ENCODE assay signal across 3 fruit fly cellular contexts in the genomic region with DNA sequence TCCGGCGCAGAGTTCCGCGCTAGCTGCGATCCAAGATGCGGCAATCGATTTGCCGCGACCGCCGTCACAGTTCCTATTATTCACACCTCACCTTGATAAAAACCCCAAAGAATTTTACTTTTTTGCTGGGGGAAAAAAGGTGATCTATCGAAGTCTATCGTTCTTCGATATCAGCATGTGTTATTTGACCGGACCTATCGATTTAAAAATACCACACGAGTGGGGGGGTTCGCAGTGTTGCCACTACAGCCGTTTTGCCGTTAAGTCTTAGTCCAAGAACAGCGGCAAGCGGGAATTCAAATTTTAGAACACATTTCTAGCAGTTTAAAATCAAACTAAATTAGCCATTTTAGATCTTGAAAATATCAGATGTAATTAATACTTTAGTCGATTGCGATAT.
TF ChIP-seq lines count a peak whose summit lies in the region.

A gene (minus strand): TSS at position 180 of the 400 bp plus-strand sequence.

- TF ChIP-seq CTCF in whole organism, embryonic (GFP tag; optimal IDR thresholded peaks at IDR 0.05; lab: Kevin White, UChicago) = no peak

TF ChIP-seq in whole organism, adult, 20 proteins besides CTCF, POLR2A, EP300 and RAD21:
- no peak for TF ChIP-seq cnc (optimal IDR thresholded peaks at IDR 0.05; lab: Kevin White, UChicago)
- TF ChIP-seq cic (GFP tag; optimal IDR thresholded peaks at IDR 0.05; lab: Kevin White, UChicago) = no peak
- TF ChIP-seq CG5204 (GFP tag; optimal IDR thresholded peaks at IDR 0.05; lab: Kevin White, UChicago) = no peak
- no peak for TF ChIP-seq toe (GFP tag; optimal IDR thresholded peaks at IDR 0.05; lab: Kevin White, UChicago)
- TF ChIP-seq CG14711 (tag; optimal IDR thresholded peaks at IDR 0.05; lab: Kevin White, UChicago) = peak; percentile 31
- TF ChIP-seq kay (GFP tag; lab: Kevin White, UChicago; ENCODE audit: borderline replicate concordance) = no peak
- no peak for TF ChIP-seq Crg-1 (GFP tag; optimal IDR thresholded peaks at IDR 0.05; lab: Kevin White, UChicago)
- TF ChIP-seq ovo (GFP tag; optimal IDR thresholded peaks at IDR 0.05; lab: Kevin White, UChicago) = no peak
- TF ChIP-seq Clk (GFP tag; optimal IDR thresholded peaks at IDR 0.05; lab: Kevin White, UChicago) = no peak
- TF ChIP-seq CG11617 (GFP tag; optimal IDR thresholded peaks at IDR 0.05; lab: Kevin White, UChicago) = no peak
- TF ChIP-seq pad (GFP tag; optimal IDR thresholded peaks at IDR 0.05; lab: Kevin White, UChicago) = no peak
- peak; percentile 65 for TF ChIP-seq bab1 (GFP tag; optimal IDR thresholded peaks at IDR 0.05; lab: Kevin White, UChicago)
- TF ChIP-seq CG1620 (GFP tag; optimal IDR thresholded peaks at IDR 0.05; lab: Kevin White, UChicago) = no peak
TF ChIP-seq in whole organism, adult: peak in this region for 2.

TF ChIP-seq in whole organism, embryonic, 481 proteins besides CTCF, POLR2A, EP300 and RAD21 (continues in another document):
- no peak for TF ChIP-seq zf30C (GFP tag; optimal IDR thresholded peaks at IDR 0.05; lab: Kevin White, UChicago)
- TF ChIP-seq CG43689 (GFP tag; IDR thresholded peaks at IDR 0.05; lab: Robert Waterston, UW) = no peak
- TF ChIP-seq Elba2 (GFP tag; optimal IDR thresholded peaks at IDR 0.05; lab: Kevin White, UChicago) = no peak
- no peak for TF ChIP-seq CG5245 (GFP tag; optimal IDR thresholded peaks at IDR 0.05; lab: Kevin White, UChicago)
- TF ChIP-seq CG15514 (GFP tag; optimal IDR thresholded peaks at IDR 0.05; lab: Kevin White, UChicago) = peak; percentile 71
- no peak for TF ChIP-seq ase (GFP tag; IDR thresholded peaks at IDR 0.05; lab: Robert Waterston, UW)
- TF ChIP-seq Atf-2 (GFP tag; optimal IDR thresholded peaks at IDR 0.05; lab: Kevin White, UChicago) = no peak
- TF ChIP-seq CG4617 (GFP tag; optimal IDR thresholded peaks at IDR 0.05; lab: Kevin White, UChicago; ENCODE audit: borderline replicate concordance) = peak; percentile 34
- peak; percentile 77 for TF ChIP-seq MESR4 (GFP tag; optimal IDR thresholded peaks at IDR 0.05; lab: Kevin White, UChicago)
- TF ChIP-seq gt (GFP tag; IDR thresholded peaks at IDR 0.05; lab: Robert Waterston, UW) = no peak
- TF ChIP-seq crp (GFP tag; optimal IDR thresholded peaks at IDR 0.05; lab: Kevin White, UChicago) = peak in 1 of 2 experiments; percentile 19
- TF ChIP-seq CG12219 (GFP tag; optimal IDR thresholded peaks at IDR 0.05; lab: Kevin White, UChicago) = no peak
- TF ChIP-seq Bdp1 (GFP tag; optimal IDR thresholded peaks at IDR 0.05; lab: Kevin White, UChicago) = no peak
- no peak for TF ChIP-seq vvl (GFP tag; IDR thresholded peaks at IDR 0.05; lab: Robert Waterston, UW)
- no peak for TF ChIP-seq chm (GFP tag; IDR thresholded peaks at IDR 0.05; lab: Robert Waterston, UW)
- TF ChIP-seq CG2712 (tag; optimal IDR thresholded peaks at IDR 0.05; lab: Kevin White, UChicago) = no peak
- TF ChIP-seq CG30020 (tag; optimal IDR thresholded peaks at IDR 0.05; lab: Kevin White, UChicago) = no peak
- peak; percentile 72 for TF ChIP-seq CG7963 (GFP tag; IDR thresholded peaks at IDR 0.05; lab: Robert Waterston, UW; ENCODE audit: partially characterized antibody)
- TF ChIP-seq CG9797 (GFP tag; optimal IDR thresholded peaks at IDR 0.05; lab: Kevin White, UChicago) = peak; percentile 42
- no peak for TF ChIP-seq jumu (GFP tag; optimal IDR thresholded peaks at IDR 0.05; lab: Kevin White, UChicago)
- TF ChIP-seq CG3163 (GFP tag; optimal IDR thresholded peaks at IDR 0.05; lab: Kevin White, UChicago) = no peak
- TF ChIP-seq wdn (GFP tag; IDR thresholded peaks at IDR 0.05; lab: Robert Waterston, UW) = no peak
- TF ChIP-seq Rx (GFP tag; IDR thresholded peaks at IDR 0.05; lab: Robert Waterston, UW) = no peak
- TF ChIP-seq CG3065 (GFP tag; optimal IDR thresholded peaks at IDR 0.05; lab: Kevin White, UChicago) = no peak
- TF ChIP-seq Ptx1 (GFP tag; IDR thresholded peaks at IDR 0.05; lab: Robert Waterston, UW) = no peak
- TF ChIP-seq CG18011 (GFP tag; optimal IDR thresholded peaks at IDR 0.05; lab: Kevin White, UChicago) = no peak
- TF ChIP-seq CG6683 (GFP tag; optimal IDR thresholded peaks at IDR 0.05; lab: Kevin White, UChicago) = no peak
- TF ChIP-seq CG32767 (GFP tag; IDR thresholded peaks at IDR 0.05; lab: Robert Waterston, UW) = no peak
- TF ChIP-seq fd64A (GFP tag; optimal IDR thresholded peaks at IDR 0.05; lab: Kevin White, UChicago) = no peak
- TF ChIP-seq oc (tag; optimal IDR thresholded peaks at IDR 0.05; lab: Kevin White, UChicago) = no peak
- TF ChIP-seq sens (GFP tag; lab: Kevin White, UChicago) = no peak
- no peak for TF ChIP-seq CG8359 (GFP tag; optimal IDR thresholded peaks at IDR 0.05; lab: Kevin White, UChicago; ENCODE audit: borderline replicate concordance)
- TF ChIP-seq CG9876 (GFP tag; optimal IDR thresholded peaks at IDR 0.05; lab: Kevin White, UChicago) = no peak
- TF ChIP-seq Xrp1 (GFP tag; IDR thresholded peaks at IDR 0.05; lab: Robert Waterston, UW) = no peak
- TF ChIP-seq ewg (GFP tag; optimal IDR thresholded peaks at IDR 0.05; lab: Kevin White, UChicago) = no peak
- no peak for TF ChIP-seq grau (tag; optimal IDR thresholded peaks at IDR 0.05; lab: Kevin White, UChicago)
- no peak for TF ChIP-seq CG4854 (GFP tag; optimal IDR thresholded peaks at IDR 0.05; lab: Kevin White, UChicago)
- TF ChIP-seq tio (GFP tag; optimal IDR thresholded peaks at IDR 0.05; lab: Kevin White, UChicago) = no peak
- no peak for TF ChIP-seq CG1024 (GFP tag; IDR thresholded peaks at IDR 0.05; lab: Robert Waterston, UW)
- no peak for TF ChIP-seq D19A (tag; optimal IDR thresholded peaks at IDR 0.05; lab: Kevin White, UChicago)

TF ChIP-seq in whole organism, wandering third instar larva, 38 proteins besides CTCF, POLR2A, EP300 and RAD21:
- peak; percentile 71 for TF ChIP-seq Vsx2 (GFP tag; optimal IDR thresholded peaks at IDR 0.05; lab: Kevin White, UChicago; ENCODE audit: partially characterized antibody)
- no peak for TF ChIP-seq brk (GFP tag; optimal IDR thresholded peaks at IDR 0.05; lab: Kevin White, UChicago)
- no peak for TF ChIP-seq Rel (GFP tag; optimal IDR thresholded peaks at IDR 0.05; lab: Kevin White, UChicago)
- TF ChIP-seq Rel (tag; optimal IDR thresholded peaks at IDR 0.05; lab: Kevin White, UChicago) = peak; percentile 94
